Worm (Caenorhabditis elegans) whole organism, midembryonic: ENCODE data around the gene inft-2.

ENCODE experiments used
- T22C8.4 ChIP-seq: fragments of 200-800 bp; sonication (Bioruptor generic); IDR thresholded peaks from 2 replicates; pipeline ENCODE4 v1.3.6; 2022; ENCODE audit warnings: missing genetic modification characterization, missing compliant biosample characterization
- med-1 ChIP-seq: sonication (generic microtip); optimal IDR thresholded peaks from 2 replicates; lab custom pipeline; 2017; ENCODE audit warnings: missing genetic modification characterization, mild to moderate bottlenecking, missing compliant biosample characterization, antibody characterized with exemption, missing genetic modification reagents; ENCODE audit not compliant: insufficient read depth
- ztf-23 ChIP-seq: fragments of 200-800 bp; sonication (Bioruptor generic); IDR thresholded peaks from 2 replicates; pipeline ENCODE4 v1.3.6; 2022; ENCODE audit warnings: missing genetic modification reagents, missing genetic modification characterization, missing compliant biosample characterization
- ztf-29 ChIP-seq: fragments of 200-800 bp; sonication (Bioruptor generic); IDR thresholded peaks from 2 replicates; pipeline ENCODE4 v1.3.6; 2022; ENCODE audit warnings: missing genetic modification reagents, missing genetic modification characterization, missing compliant biosample characterization

DNA sequence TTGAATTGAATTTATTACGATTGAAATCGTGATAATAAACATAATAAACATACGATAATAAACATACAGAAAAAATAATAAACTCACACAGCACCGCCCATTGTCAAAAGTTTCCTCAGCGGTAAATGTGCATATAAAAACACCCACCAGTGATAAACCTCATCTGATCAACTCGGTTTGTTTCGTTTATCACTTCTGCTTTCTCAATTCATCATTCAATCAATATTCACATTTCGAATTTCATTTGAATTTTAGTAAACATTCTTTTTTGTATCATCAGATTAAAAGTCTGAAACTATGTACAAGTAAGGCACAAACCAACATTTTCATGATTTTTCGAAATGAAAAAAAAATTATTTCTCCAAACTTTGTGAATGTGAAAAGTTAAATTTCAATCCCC, 11.0 kb downstream of the inft-2 start, which contains the start of gene try-10:
- TF ChIP-seq T22C8.4 (GFP tag; lab: Robert Waterston, UW) (no peak), med-1 (GFP tag; lab: Kevin White, UChicago) (no peak), ztf-29 (GFP tag; lab: Robert Waterston, UW) (no peak), ztf-23 (GFP tag; lab: Robert Waterston, UW) (no peak)
